Fruit fly (Drosophila melanogaster): ENCODE data around the gene CG10098.

Gene CG10098

dm6 chr3R:7108589-7109312, 15.6 kb upstream of the CG10098 start (continued):
- TF ChIP-seq CG1792 (GFP tag; optimal IDR thresholded peaks at IDR 0.05) (peak; percentile 86), CG10147 (GFP tag; optimal IDR thresholded peaks at IDR 0.05) (peak; percentile 72), fd64A (GFP tag; optimal IDR thresholded peaks at IDR 0.05) (peak; percentile 92), Hmx (GFP tag; optimal IDR thresholded peaks at IDR 0.05) (peak; percentile 77), CG13624 (GFP tag; optimal IDR thresholded peaks at IDR 0.05) (peak; percentile 78), CG34224 (GFP tag; IDR thresholded peaks at IDR 0.05; ENCODE audit: partially characterized antibody) (no peak), CG6272 (GFP tag; IDR thresholded peaks at IDR 0.05) (peak; percentile 86), Abd-B (GFP tag; optimal IDR thresholded peaks at IDR 0.05) (peak; percentile 92), Atf-2 (GFP tag; optimal IDR thresholded peaks at IDR 0.05) (peak; percentile 94), insv (GFP tag; optimal IDR thresholded peaks at IDR 0.05) (no peak), CG6791 (GFP tag; IDR thresholded peaks at IDR 0.05; ENCODE audit: partially characterized antibody) (no peak), sens-2 (GFP tag; IDR thresholded peaks at IDR 0.05) (no peak), hbn (GFP tag; IDR thresholded peaks at IDR 0.05; ENCODE audit: partially characterized antibody) (no peak), pb (GFP tag; optimal IDR thresholded peaks at IDR 0.05) (peak; percentile 82), Chrac-16 (GFP tag; optimal IDR thresholded peaks at IDR 0.05) (peak; percentile 95), CG8089 (GFP tag; optimal IDR thresholded peaks at IDR 0.05) (peak; percentile 88), CG8478 (optimal IDR thresholded peaks at IDR 0.05) (no peak), CG11093 (GFP tag; IDR thresholded peaks at IDR 0.05) (peak; percentile 94), CG10654 (GFP tag; optimal IDR thresholded peaks at IDR 0.05) (peak; percentile 94), nerfin-1 (tag; optimal IDR thresholded peaks at IDR 0.05) (peak; percentile 97), HLH3B (GFP tag; IDR thresholded peaks at IDR 0.05) (no peak), Dll (GFP tag; IDR thresholded peaks at IDR 0.05; ENCODE audit: partially characterized antibody) (no peak), CG11504 (tag; optimal IDR thresholded peaks at IDR 0.05) (peak; percentile 96), E2f2 (GFP tag; IDR thresholded peaks at IDR 0.05) (no peak), CG18764 (GFP tag; optimal IDR thresholded peaks at IDR 0.05) (peak; percentile 95), sna (GFP tag; IDR thresholded peaks at IDR 0.05; ENCODE audit: partially characterized antibody) (no peak), CkIIα-i1 (GFP tag; IDR thresholded peaks at IDR 0.05) (no peak), kni (GFP tag; optimal IDR thresholded peaks at IDR 0.05) (peak; percentile 73), eyg (GFP tag; optimal IDR thresholded peaks at IDR 0.05) (peak; percentile 83), stwl (tag; optimal IDR thresholded peaks at IDR 0.05) (peak; percentile 76), CG9817 (tag; optimal IDR thresholded peaks at IDR 0.05) (peak; percentile 68), ash1 (GFP tag; optimal IDR thresholded peaks at IDR 0.05) (no peak), onecut (GFP tag; IDR thresholded peaks at IDR 0.05) (peak; percentile 90), unc-4 (GFP tag; IDR thresholded peaks at IDR 0.05; ENCODE audit: partially characterized antibody) (no peak), dati (GFP tag; IDR thresholded peaks at IDR 0.05) (no peak), CG3281 (GFP tag; optimal IDR thresholded peaks at IDR 0.05) (peak; percentile 64), unpg (GFP tag; optimal IDR thresholded peaks at IDR 0.05) (peak; percentile 96), repo (GFP tag; optimal IDR thresholded peaks at IDR 0.05) (peak; percentile 82), Tbp (GFP tag; optimal IDR thresholded peaks at IDR 0.05) (no peak), Myb (GFP tag; optimal IDR thresholded peaks at IDR 0.05) (peak; percentile 43), CG16863 (GFP tag; optimal IDR thresholded peaks at IDR 0.05) (peak; percentile 91), ftz-f1 (GFP tag; optimal IDR thresholded peaks at IDR 0.05) (no peak), lmd (GFP tag; IDR thresholded peaks at IDR 0.05) (no peak), CG10979 (tag; optimal IDR thresholded peaks at IDR 0.05) (peak; percentile 99), Lim3 (GFP tag; IDR thresholded peaks at IDR 0.05) (no peak), CG4617 (GFP tag; optimal IDR thresholded peaks at IDR 0.05; ENCODE audit: borderline replicate concordance) (peak; percentile 91), luna (GFP tag; optimal IDR thresholded peaks at IDR 0.05) (no peak), CG2678 (tag; optimal IDR thresholded peaks at IDR 0.05) (peak; percentile 96), NK7.1 (GFP tag; optimal IDR thresholded peaks at IDR 0.05) (peak; percentile 88), CG9876 (GFP tag; optimal IDR thresholded peaks at IDR 0.05) (peak; percentile 67)
